Worm (Caenorhabditis elegans) whole organism, L4/young adult: ENCODE data around the gene nsun-5.

Source experiments
- W03F9.2 ChIP-seq: fragments of 150-350 bp; optimal IDR thresholded peaks from 2 replicates; lab custom pipeline; 2014; ENCODE audit warnings: missing biosample characterization, missing genetic modification characterization
- dao-5 ChIP-seq: sonication (generic microtip); optimal IDR thresholded peaks from 2 replicates; lab custom pipeline; 2016; ENCODE audit warnings: missing genotype, missing genetic modification characterization, moderate library complexity, missing compliant biosample characterization
- him-1 ChIP-seq: sonication (generic microtip); optimal IDR thresholded peaks from 2 replicates; lab custom pipeline; 2016; ENCODE audit warnings: missing genotype, missing genetic modification reagents, missing genetic modification characterization, missing compliant biosample characterization

ce11 chrII:14946545-14946944 is 22.9 kb upstream of the nsun-5 start:
- TF ChIP-seq him-1 (tag; lab: Kevin White, UChicago): no peak
- TF ChIP-seq W03F9.2: no peak
- no peak for TF ChIP-seq dao-5 (tag; lab: Kevin White, UChicago)
